Fruit fly (Drosophila melanogaster) S2 (cell line): Measurements from ENCODE around the gene CG13862.

Experiments used
- CG8478 ChIP-seq: fragments of >200 bp; optimal IDR thresholded peaks from 2 replicates; lab custom pipeline; 2018
- CTCF ChIP-seq, 2 experiments: fragments of >200 bp; optimal IDR thresholded peaks; 2 replicates each; lab custom pipeline; 2018

DNA sequence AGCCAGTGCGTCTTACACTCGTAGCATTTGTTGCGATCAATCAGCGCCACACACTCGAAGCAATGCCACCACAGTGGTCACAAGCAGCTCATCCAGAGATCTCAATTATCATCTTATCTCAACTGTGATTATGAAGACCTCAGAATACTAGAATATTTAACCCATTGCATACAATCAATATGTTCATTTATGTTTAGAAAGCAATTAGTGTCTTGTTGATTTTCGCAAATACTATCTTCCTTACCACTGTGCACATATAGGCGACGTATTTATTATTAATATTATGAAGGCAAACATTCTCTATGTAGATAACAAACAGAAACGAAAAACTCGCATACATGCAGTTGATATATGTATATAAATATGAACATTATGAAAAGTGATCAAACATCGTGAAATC, 27.0 kb downstream of the CG13862 start:
- no peak for TF ChIP-seq CG8478 (lab: Kevin White, UChicago)
- no peak for TF ChIP-seq CTCF (optimal IDR thresholded peaks at IDR 0.05; lab: Kevin White, UChicago)
